Worm (Caenorhabditis elegans) whole organism, L4/young adult: ENCODE data around the gene ttc-39B.

Experiments
- W03F9.2 ChIP-seq: fragments of 150-350 bp; optimal IDR thresholded peaks from 2 replicates; lab custom pipeline; 2014; ENCODE audit warnings: missing biosample characterization, missing genetic modification characterization
- dao-5 ChIP-seq: sonication (generic microtip); optimal IDR thresholded peaks from 2 replicates; lab custom pipeline; 2016; ENCODE audit warnings: missing genotype, missing genetic modification characterization, moderate library complexity, missing compliant biosample characterization
- him-1 ChIP-seq: sonication (generic microtip); optimal IDR thresholded peaks from 2 replicates; lab custom pipeline; 2016; ENCODE audit warnings: missing genotype, missing genetic modification reagents, missing genetic modification characterization, missing compliant biosample characterization

DNA sequence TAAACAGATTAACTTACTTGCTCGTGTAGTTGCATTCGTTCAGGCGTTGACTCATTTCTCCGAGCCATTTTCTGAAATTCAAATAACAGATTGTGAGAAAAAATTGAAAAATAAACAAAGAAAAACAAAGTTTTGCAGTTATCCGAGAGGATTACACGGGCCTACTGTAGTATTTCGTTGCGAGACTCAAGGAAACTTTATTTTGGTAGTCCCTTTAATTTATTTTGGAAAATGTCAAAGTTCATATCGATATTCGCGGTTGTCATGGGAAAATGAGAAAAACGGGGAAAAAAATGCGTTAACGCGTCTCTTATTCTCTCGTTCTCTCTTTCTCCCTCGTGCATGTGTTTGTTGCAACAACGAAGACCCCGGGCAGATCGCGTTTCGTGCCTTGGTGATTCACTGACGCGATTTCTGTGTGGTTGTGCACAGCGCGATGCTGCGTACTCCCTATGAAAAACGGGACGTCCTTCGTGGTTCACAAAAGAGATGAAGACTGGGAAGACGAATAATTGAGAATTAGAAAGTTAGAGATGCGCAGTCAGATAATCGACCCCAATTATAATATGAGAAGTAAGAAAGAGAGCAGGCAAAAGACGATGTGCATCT, 2.5 kb downstream of the ttc-39B start, which contains the start of gene set-4:
- TF ChIP-seq dao-5 (no peak), him-1 (tag; lab: Kevin White, UChicago) (peak; percentile 78), W03F9.2 (tag; lab: Kevin White, UChicago) (peak; percentile 51)
